Worm (Caenorhabditis elegans) whole organism, L4 larva: ENCODE data around the gene npax-3.

Experiments used
- ama-1 ChIP-seq: fragments of 150-350 bp; optimal IDR thresholded peaks from 2 replicates; lab custom pipeline; 2014; ENCODE audit warnings: inconsistent platforms, mixed read lengths
- egl-27 ChIP-seq: sonication (generic microtip); optimal IDR thresholded peaks from 3 replicates; lab custom pipeline; 2017; ENCODE audit warnings: missing biosample characterization, missing genetic modification reagents, missing genetic modification characterization
- nhr-10 ChIP-seq: fragments of 150-350 bp; optimal IDR thresholded peaks from 2 replicates; lab custom pipeline; 2014; ENCODE audit warnings: missing biosample characterization, missing genetic modification characterization
- nhr-102 ChIP-seq: sonication (generic microtip); optimal IDR thresholded peaks from 2 replicates; lab custom pipeline; 2016; ENCODE audit warnings: mild to moderate bottlenecking, missing genetic modification characterization, moderate library complexity, missing compliant biosample characterization
- nhr-77 ChIP-seq: fragments of 150-350 bp; optimal IDR thresholded peaks from 2 replicates; lab custom pipeline; 2014; ENCODE audit warnings: missing biosample characterization, missing genetic modification characterization
- unc-39 ChIP-seq: sonication (generic microtip); optimal IDR thresholded peaks from 2 replicates; lab custom pipeline; 2017; ENCODE audit warnings: missing biosample characterization, missing genetic modification characterization
- ztf-11 ChIP-seq: fragments of 150-350 bp; optimal IDR thresholded peaks from 2 replicates; lab custom pipeline; 2014; ENCODE audit warnings: missing biosample characterization, missing genetic modification characterization

- no peak for TF ChIP-seq unc-39 (tag; lab: Kevin White, UChicago)
- TF ChIP-seq nhr-77 (tag; lab: Kevin White, UChicago), result no peak
- no peak for TF ChIP-seq egl-27
- TF ChIP-seq nhr-10, result no peak
- no peak for TF ChIP-seq ama-1 (lab: Kevin White, UChicago)
- TF ChIP-seq nhr-102 (tag; lab: Kevin White, UChicago), result no peak
- TF ChIP-seq ztf-11 (tag; lab: Kevin White, UChicago), result no peak
Observed at ce11 chrIV:10852403-10852802, 24.5 kb upstream of the npax-3 start.
